Worm (Caenorhabditis elegans) whole organism, L1 larva: ENCODE results near the gene W03H9.2.

ENCODE experiments used
- egl-27 ChIP-seq, 2 experiments: fragments of 150-350 bp in 1 of 2; sonication (generic microtip); optimal IDR thresholded peaks; 3 replicates each; lab custom pipeline; 2017 to 2018; ENCODE audit warnings: missing biosample characterization in 2 of 2, missing genetic modification characterization in 2 of 2, missing genetic modification reagents in 2 of 2
- elt-2 ChIP-seq: sonication (generic microtip); optimal IDR thresholded peaks from 2 replicates; lab custom pipeline; 2016; ENCODE audit warnings: missing genetic modification characterization, mild to moderate bottlenecking, inconsistent platforms, missing compliant biosample characterization, missing genetic modification reagents
- lin-15B ChIP-seq: fragments of 150-350 bp; sonication (generic microtip); optimal IDR thresholded peaks from 3 replicates; lab custom pipeline; 2014; ENCODE audit warnings: missing biosample characterization, missing genetic modification characterization
- lir-3 ChIP-seq: sonication (generic microtip); optimal IDR thresholded peaks from 2 replicates; lab custom pipeline; 2016; ENCODE audit warnings: mild to moderate bottlenecking, missing genetic modification characterization, moderate library complexity, missing compliant biosample characterization; ENCODE audit not compliant: poor library complexity
- nhr-28 ChIP-seq: fragments of 150-350 bp; optimal IDR thresholded peaks from 2 replicates; lab custom pipeline; 2014; ENCODE audit warnings: missing biosample characterization, missing genetic modification characterization
- skn-1 ChIP-seq: fragments of 150-350 bp; optimal IDR thresholded peaks from 2 replicates; lab custom pipeline; 2014; ENCODE audit warnings: missing biosample characterization, missing genetic modification characterization
- unc-62 ChIP-seq: fragments of 150-350 bp; optimal IDR thresholded peaks from 2 replicates; lab custom pipeline; 2014; ENCODE audit warnings: missing biosample characterization, missing genetic modification reagents, missing genetic modification characterization

DNA sequence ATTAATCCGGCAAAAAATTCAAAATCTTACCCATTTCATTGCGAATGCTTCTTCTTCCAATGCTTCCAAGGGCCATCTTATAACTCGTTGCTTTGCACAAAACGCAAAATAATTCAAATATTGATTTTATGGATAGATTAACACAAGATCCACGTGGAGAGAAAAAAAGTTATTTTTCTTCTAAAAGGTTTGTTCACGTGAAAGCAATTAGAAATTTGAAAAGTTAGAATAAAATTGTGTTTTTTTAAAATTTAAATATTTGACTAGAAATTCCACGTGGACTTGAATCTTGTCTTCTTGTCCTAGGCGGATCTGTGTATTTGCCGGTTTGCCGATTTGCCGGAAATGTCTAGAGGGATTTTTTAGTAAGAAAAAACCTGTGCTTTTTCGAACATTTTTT, 31.4 kb upstream of the W03H9.2 start, which contains the start of gene Y48B6A.5:
- TF ChIP-seq unc-62 = no peak
- TF ChIP-seq skn-1 (tag; lab: Kevin White, UChicago) = no peak
- no peak for TF ChIP-seq lin-15B
- TF ChIP-seq egl-27 (tag; optimal IDR thresholded peaks at IDR 0.05; lab: Kevin White, UChicago) = no peak
- no peak for TF ChIP-seq elt-2 (tag; lab: Kevin White, UChicago)
- no peak for TF ChIP-seq nhr-28
- TF ChIP-seq lir-3 (tag; lab: Kevin White, UChicago) = no peak
